Worm (Caenorhabditis elegans) whole organism, early embryonic: ENCODE results near the gene prx-14.
"Not testable (repeated sequence)": the region's sequence is repeated elsewhere in the genome, so short reads cannot be mapped to it uniquely, and the experiment has no call there.

Experiments
- B0310.2 ChIP-seq: sonication (generic microtip); optimal IDR thresholded peaks from 2 replicates; lab custom pipeline; 2016; ENCODE audit warnings: mild to moderate bottlenecking, missing genetic modification characterization, missing compliant biosample characterization
- F13C5.2 ChIP-seq: sonication (generic microtip); optimal IDR thresholded peaks from 2 replicates; lab custom pipeline; 2017; ENCODE audit warnings: mild to moderate bottlenecking, missing genetic modification characterization, inconsistent platforms, missing compliant biosample characterization
- aly-1 ChIP-seq: sonication (generic microtip); optimal IDR thresholded peaks from 2 replicates; lab custom pipeline; 2016; ENCODE audit warnings: missing genetic modification characterization, missing compliant biosample characterization
- ama-1 ChIP-seq: fragments of 150-350 bp; optimal IDR thresholded peaks from 2 replicates; lab custom pipeline; 2014
- ceh-13 ChIP-seq: fragments of 200-800 bp; sonication (Bioruptor generic); optimal IDR thresholded peaks from 2 replicates; lab custom pipeline; 2018; ENCODE audit warnings: mild to moderate bottlenecking, missing genetic modification characterization, missing compliant biosample characterization
- ceh-36 ChIP-seq: sonication (generic microtip); optimal IDR thresholded peaks from 2 replicates; lab custom pipeline; 2016; ENCODE audit warnings: missing genetic modification characterization, inconsistent platforms, missing compliant biosample characterization
- ets-7 ChIP-seq: sonication (generic microtip); optimal IDR thresholded peaks from 2 replicates; lab custom pipeline; 2016; ENCODE audit warnings: missing genotype, missing genetic modification characterization, missing compliant biosample characterization
- flt-1 ChIP-seq: fragments of 200-800 bp; sonication (Bioruptor generic); IDR thresholded peaks from 2 replicates; pipeline ENCODE4 v1.3.6; 2022; ENCODE audit warnings: missing genetic modification characterization, missing compliant biosample characterization
- hmbx-1 ChIP-seq: sonication (generic microtip); optimal IDR thresholded peaks from 2 replicates; lab custom pipeline; 2016; ENCODE audit warnings: mild to moderate bottlenecking, missing genetic modification characterization, missing compliant biosample characterization
- hmg-4 ChIP-seq: fragments of 200-800 bp; sonication (Bioruptor generic); optimal IDR thresholded peaks from 2 replicates; lab custom pipeline; 2018; ENCODE audit warnings: mild to moderate bottlenecking, missing genetic modification characterization, missing compliant biosample characterization
- hnd-1 ChIP-seq: sonication (generic microtip); optimal IDR thresholded peaks from 2 replicates; lab custom pipeline; 2016; ENCODE audit warnings: missing genetic modification characterization, missing compliant biosample characterization
- pes-1 ChIP-seq: fragments of 200-800 bp; sonication (Bioruptor generic); IDR thresholded peaks from 2 replicates; pipeline ENCODE4 v1.3.6; 2022; ENCODE audit warnings: missing genetic modification reagents, missing genetic modification characterization, missing compliant biosample characterization
- scrt-1 ChIP-seq: fragments of 200-800 bp; sonication (Bioruptor generic); IDR thresholded peaks from 2 replicates; pipeline ENCODE4 v1.3.6; 2022; ENCODE audit warnings: missing genetic modification characterization, missing compliant biosample characterization
- sea-1 ChIP-seq: fragments of 200-800 bp; sonication (Bioruptor generic); conservative IDR thresholded peaks from 2 replicates; pipeline ENCODE4 v1.3.6; 2022; ENCODE audit warnings: missing genetic modification characterization, missing compliant biosample characterization
- tbx-11 ChIP-seq: fragments of 200-800 bp; sonication (Bioruptor generic); IDR thresholded peaks from 2 replicates; pipeline ENCODE4 v1.3.6; 2022; ENCODE audit warnings: missing genetic modification characterization, missing compliant biosample characterization
- tbx-37 ChIP-seq: fragments of 200-800 bp; sonication (Bioruptor generic); conservative IDR thresholded peaks from 2 replicates; pipeline ENCODE4 v1.3.6; 2022; ENCODE audit warnings: missing genetic modification reagents, missing genetic modification characterization, missing compliant biosample characterization
- tra-4 ChIP-seq: sonication (generic microtip); optimal IDR thresholded peaks from 2 replicates; lab custom pipeline; 2017; ENCODE audit warnings: missing genetic modification characterization, missing compliant biosample characterization

Gene prx-14

DNA sequence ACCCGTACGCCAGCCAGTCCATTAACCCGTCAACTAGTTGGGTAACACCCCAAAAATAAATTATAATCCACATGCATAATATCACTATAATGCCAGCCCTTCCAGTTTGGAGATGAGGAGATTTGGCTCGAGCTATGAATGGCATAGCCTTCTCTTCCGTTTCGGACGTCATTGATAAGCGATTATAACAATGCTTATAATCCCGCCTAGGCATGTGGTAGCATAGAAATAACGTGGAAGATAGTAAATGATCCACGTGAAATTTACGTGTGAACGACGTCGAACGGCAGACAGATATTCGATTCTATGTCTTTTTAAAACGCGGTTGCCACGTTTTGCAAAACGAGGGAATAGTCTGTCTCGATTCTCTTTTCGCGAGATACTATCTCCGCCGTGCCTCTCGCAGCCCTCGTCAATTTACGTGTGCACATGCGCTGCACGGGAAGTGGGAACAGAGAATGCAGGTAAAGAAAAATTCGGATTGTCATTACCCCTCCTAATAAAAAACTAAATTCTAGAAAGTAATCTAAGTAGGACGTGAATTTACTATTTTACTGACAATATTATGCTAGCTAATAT, 34.1 kb upstream of the prx-14 start:
- peak; percentile 31 for TF ChIP-seq hmg-4 (GFP tag; lab: Kevin White, UChicago)
- no peak for TF ChIP-seq tra-4

DNA sequence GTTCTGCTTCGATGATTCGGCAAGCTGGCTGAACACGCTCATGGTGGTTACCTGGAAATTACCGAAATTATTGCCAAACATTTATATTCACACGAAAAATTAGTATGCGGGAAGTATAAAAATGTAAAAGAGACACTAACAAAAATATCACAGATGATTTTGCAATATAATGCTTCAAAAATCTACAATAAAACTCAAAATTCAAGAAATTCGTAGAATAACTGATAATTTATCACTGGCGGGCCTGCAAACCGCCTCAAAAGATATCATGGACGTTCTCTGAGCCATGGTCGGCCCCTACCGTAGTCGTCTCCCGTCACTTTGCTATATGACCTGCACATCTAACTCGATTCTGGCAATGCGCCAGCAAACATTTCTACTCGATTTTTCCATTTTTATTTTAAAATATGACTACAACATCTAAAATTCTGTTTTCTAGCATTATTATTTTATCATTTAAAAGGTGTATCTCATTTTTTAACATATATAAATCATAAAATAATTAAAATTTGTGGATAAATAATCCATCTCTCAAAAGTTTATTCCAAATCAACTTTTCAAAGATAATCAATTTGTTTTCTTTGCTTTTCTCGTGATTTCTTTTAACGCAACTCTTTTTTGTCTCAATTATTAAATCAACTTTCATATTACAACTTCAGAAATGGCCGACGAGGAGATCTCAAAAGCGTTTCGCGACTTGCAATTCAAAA, 33.3 kb upstream of the prx-14 start, which contains the start of the genes F01G4.6 and pfd-1:
Gene F01G4.6, minus strand, starts transcription at position 51 of the 710 bp plus-strand sequence.
Gene pfd-1, plus strand, starts transcription at position 660 of the 710 bp plus-strand sequence.
- TF ChIP-seq flt-1 (GFP tag; lab: Robert Waterston, UW) (0 out of 2 replicates have a peak, but pooled peaks have one; percentile 15), aly-1 (tag; lab: Kevin White, UChicago) (no peak), F13C5.2 (tag; lab: Kevin White, UChicago) (peak; percentile 62), pes-1 (peak; percentile 50; the same call in 1 of the 2 replicates)

DNA sequence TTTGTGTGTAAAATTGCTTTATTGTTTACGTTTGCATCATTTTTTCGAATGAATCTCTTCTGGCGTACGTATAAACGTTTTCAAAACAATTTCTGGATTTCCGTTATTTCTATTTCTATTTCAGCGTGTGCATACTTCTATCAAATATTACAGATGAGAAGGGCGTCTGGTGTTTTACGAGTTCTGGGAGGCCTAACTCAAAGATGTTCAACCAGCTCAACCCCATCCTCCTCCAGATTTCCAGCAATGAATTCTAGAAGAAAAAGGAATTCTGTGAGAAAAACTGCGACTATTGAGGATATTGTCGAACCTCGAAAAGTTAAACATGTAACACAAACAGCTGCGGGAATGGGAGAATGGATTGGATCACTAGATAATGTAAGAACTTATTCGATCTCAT, 32.1 kb upstream of the prx-14 start, which contains the start of gene C08F8.2:
Gene C08F8.2, plus strand, starts transcription at position 154 of the 400 bp plus-strand sequence.
- TF ChIP-seq ceh-36 (tag; lab: Kevin White, UChicago) (no peak), hnd-1 (tag; lab: Kevin White, UChicago) (no peak), tbx-37 (no peak), tbx-11 (GFP tag; lab: Robert Waterston, UW) (no peak), aly-1 (tag; lab: Kevin White, UChicago) (no peak), F13C5.2 (tag; lab: Kevin White, UChicago) (no peak), hmg-4 (GFP tag; lab: Kevin White, UChicago) (no peak), B0310.2 (tag; lab: Kevin White, UChicago) (no peak), sea-1 (GFP tag; lab: Robert Waterston, UW) (no peak), ets-7 (no peak), ama-1 (lab: Kevin White, UChicago) (no peak), hmbx-1 (tag; lab: Kevin White, UChicago) (no peak), flt-1 (GFP tag; lab: Robert Waterston, UW) (no peak), scrt-1 (GFP tag; lab: Robert Waterston, UW) (no peak), ceh-13 (no peak)

DNA sequence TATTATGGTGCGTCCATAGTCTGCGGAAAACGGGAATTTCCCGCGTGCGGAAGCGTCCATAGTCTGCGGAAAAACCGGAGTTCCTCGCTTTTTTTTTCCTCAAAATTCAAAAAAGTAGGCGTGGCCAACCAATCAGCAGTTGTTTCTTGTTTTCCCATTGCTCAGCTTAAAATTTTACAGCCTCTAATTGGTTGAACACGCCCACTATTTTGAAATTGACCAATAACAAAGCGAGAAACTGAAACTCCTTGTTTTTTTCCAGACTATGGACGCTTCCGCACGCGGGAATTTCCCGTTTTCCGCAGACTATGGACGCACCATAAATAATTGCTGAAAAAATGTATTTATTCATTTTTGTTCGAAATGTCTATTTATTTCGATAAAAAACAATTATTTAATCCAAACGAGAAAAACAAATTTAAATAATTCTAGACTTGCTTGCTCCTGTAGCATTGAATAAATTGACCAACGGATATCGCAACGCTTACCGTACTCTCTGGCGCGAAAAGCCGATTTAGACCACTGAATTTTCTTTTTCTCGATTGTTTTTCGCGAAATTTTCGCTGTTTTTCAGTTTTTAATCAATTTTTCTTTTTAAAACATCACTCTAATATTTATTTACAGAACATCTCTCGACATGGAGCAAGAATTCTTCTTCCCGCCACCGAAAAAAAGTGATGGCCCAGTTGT, 28.4 kb upstream of the prx-14 start, which contains the start of gene C08F8.3:
Gene C08F8.3, plus strand, starts transcription at position 620 of the 690 bp plus-strand sequence.
- TF ChIP-seq aly-1 (tag; lab: Kevin White, UChicago); ets-7; hmbx-1 (tag; lab: Kevin White, UChicago): not testable (repeated sequence)

ce11 chrIV:11156526-11156925, 26.4 kb upstream of the prx-14 start:
- TF ChIP-seq hnd-1 (tag; lab: Kevin White, UChicago) (no peak), pes-1 (no peak), tbx-11 (GFP tag; lab: Robert Waterston, UW) (no peak), B0310.2 (tag; lab: Kevin White, UChicago) (no peak), F13C5.2 (tag; lab: Kevin White, UChicago) (no peak), aly-1 (tag; lab: Kevin White, UChicago) (no peak), ceh-13 (no peak), tbx-37 (no peak), tra-4 (no peak), sea-1 (GFP tag; lab: Robert Waterston, UW) (no peak), ets-7 (no peak), scrt-1 (GFP tag; lab: Robert Waterston, UW) (no peak), ama-1 (lab: Kevin White, UChicago) (no peak), hmbx-1 (tag; lab: Kevin White, UChicago) (no peak), flt-1 (GFP tag; lab: Robert Waterston, UW) (no peak), ceh-36 (tag; lab: Kevin White, UChicago) (no peak), hmg-4 (GFP tag; lab: Kevin White, UChicago) (no peak)

DNA sequence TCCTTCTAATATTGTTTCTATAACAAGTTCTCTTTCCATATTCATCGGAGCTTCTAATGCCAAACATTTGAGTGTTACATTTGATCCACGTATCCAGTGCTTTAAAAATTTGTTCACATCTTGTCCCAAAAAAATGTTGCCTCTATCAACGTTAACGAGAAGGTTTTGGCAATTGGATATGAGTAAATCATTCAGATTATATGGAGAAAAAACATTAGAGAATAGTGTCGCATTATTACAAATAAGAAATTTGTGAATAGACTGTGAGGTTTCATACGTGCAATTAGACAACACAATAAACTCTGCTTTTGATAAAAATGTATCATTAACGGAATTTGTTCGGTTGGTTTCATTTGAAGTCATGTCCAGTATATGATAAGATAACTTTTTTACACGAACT, 23.0 kb upstream of the prx-14 start, which contains the start of gene mboa-4:
Gene mboa-4, minus strand, starts transcription at position 101 of the 400 bp plus-strand sequence.
- TF ChIP-seq F13C5.2 (tag; lab: Kevin White, UChicago), result no peak
- no peak for TF ChIP-seq ceh-13
- TF ChIP-seq B0310.2 (tag; lab: Kevin White, UChicago), result no peak
- no peak for TF ChIP-seq tbx-37
- TF ChIP-seq pes-1, result no peak
- no peak for TF ChIP-seq tra-4
- TF ChIP-seq tbx-11 (GFP tag; lab: Robert Waterston, UW), result no peak
- no peak for TF ChIP-seq aly-1 (tag; lab: Kevin White, UChicago)
- no peak for TF ChIP-seq ceh-36 (tag; lab: Kevin White, UChicago)
- no peak for TF ChIP-seq ets-7
- TF ChIP-seq hnd-1 (tag; lab: Kevin White, UChicago), result no peak
- no peak for TF ChIP-seq ama-1 (lab: Kevin White, UChicago)
- TF ChIP-seq scrt-1 (GFP tag; lab: Robert Waterston, UW), result no peak
- no peak for TF ChIP-seq sea-1 (GFP tag; lab: Robert Waterston, UW)
- TF ChIP-seq hmbx-1 (tag; lab: Kevin White, UChicago), result no peak
- no peak for TF ChIP-seq flt-1 (GFP tag; lab: Robert Waterston, UW)
- no peak for TF ChIP-seq hmg-4 (GFP tag; lab: Kevin White, UChicago)

DNA sequence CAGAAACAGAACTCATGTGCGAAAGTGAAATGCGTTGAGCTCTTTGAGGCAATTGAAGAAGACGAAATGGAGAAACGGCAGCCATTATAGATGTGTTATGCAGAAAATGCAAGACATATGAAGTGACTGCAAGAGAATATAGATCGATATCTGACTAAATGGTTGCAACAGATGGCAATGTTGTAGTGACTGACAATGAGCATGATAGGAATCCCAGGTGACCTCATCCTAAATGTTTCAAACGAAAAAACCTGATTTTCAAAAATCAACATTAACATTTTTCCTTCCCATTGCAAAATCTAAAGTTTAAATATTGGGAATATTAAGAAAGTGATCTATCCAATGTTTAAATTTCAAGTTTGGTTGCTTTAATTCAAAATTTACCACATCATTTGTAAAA, 22.2 kb upstream of the prx-14 start, which contains the start of gene C08F8.15:
Gene C08F8.15, minus strand, starts transcription at position 101 of the 400 bp plus-strand sequence.
- TF ChIP-seq F13C5.2 (tag; lab: Kevin White, UChicago) (no peak), aly-1 (tag; lab: Kevin White, UChicago) (no peak), sea-1 (GFP tag; lab: Robert Waterston, UW) (no peak), tbx-11 (GFP tag; lab: Robert Waterston, UW) (no peak), ets-7 (no peak), ceh-36 (tag; lab: Kevin White, UChicago) (no peak), flt-1 (GFP tag; lab: Robert Waterston, UW) (no peak), hmg-4 (GFP tag; lab: Kevin White, UChicago) (no peak)
